Worm (Caenorhabditis elegans): ENCODE data around the gene cam-1.
A peak's percentile ranks its signal among the peaks of the same experiment; 100 is the strongest.

The cam-1 gene

DNA sequence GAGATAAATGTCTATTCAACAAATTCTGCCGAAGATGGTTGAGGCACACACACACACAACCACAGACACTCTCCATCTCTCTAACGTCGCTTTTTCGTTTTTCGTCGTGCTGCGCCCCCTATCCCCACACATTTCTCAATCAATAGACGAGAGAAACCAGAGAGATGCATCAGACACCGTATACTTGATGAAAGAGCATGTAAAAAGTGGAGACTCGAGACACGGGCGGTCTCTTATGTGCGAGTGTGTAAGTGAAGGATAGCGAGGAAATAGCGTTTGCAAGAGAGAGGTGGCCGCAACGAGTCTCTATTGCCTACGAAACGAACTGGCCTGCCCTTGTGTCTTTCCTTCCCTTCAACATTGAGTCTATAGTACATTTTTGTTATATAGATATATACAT lies 27.3 kb downstream of the cam-1 start (continued):
- TF ChIP-seq athp-1 (tag; optimal IDR thresholded peaks at IDR 0.05) (no peak), tlf-1 (GFP tag; optimal IDR thresholded peaks at IDR 0.05) (peak; percentile 44), madf-6 (GFP tag; IDR thresholded peaks at IDR 0.05) (peak; percentile 17; the same call in 1 of the 2 replicates), ceh-27 (GFP tag; optimal IDR thresholded peaks at IDR 0.05) (peak; percentile 81), ztf-6 (GFP tag; IDR thresholded peaks at IDR 0.05) (0 out of 2 replicates have a peak, but pooled peaks have one; percentile 39), akir-1 (GFP tag; optimal IDR thresholded peaks at IDR 0.05) (no peak), xnd-1 (tag; optimal IDR thresholded peaks at IDR 0.05) (no peak), F57A8.1 (GFP tag; optimal IDR thresholded peaks at IDR 0.05) (no peak), F49E8.2 (tag; optimal IDR thresholded peaks at IDR 0.05; ENCODE audit: insufficient read depth) (no peak), rcor-1 (GFP tag; IDR thresholded peaks at IDR 0.05) (peak; percentile 58; the same call in 1 of the 2 replicates), hlh-12 (tag; optimal IDR thresholded peaks at IDR 0.05) (no peak), ccch-3 (GFP tag; optimal IDR thresholded peaks at IDR 0.05) (no peak), K12H6.12 (tag; optimal IDR thresholded peaks at IDR 0.05) (peak; percentile 89), C17E4.6 (GFP tag; IDR thresholded peaks at IDR 0.05) (no peak), nfya-1 (tag; optimal IDR thresholded peaks at IDR 0.05; ENCODE audit: borderline replicate concordance, insufficient read depth) (no peak), T07F8.4 (tag; optimal IDR thresholded peaks at IDR 0.05) (no peak), him-1 (tag; optimal IDR thresholded peaks at IDR 0.05) (no peak), Y56A3A.18 (GFP tag; IDR thresholded peaks at IDR 0.05) (0 out of 2 replicates have a peak, but pooled peaks have one; percentile 31), ceh-58 (GFP tag; IDR thresholded peaks at IDR 0.05) (no peak), F52B5.7 (tag; optimal IDR thresholded peaks at IDR 0.05) (peak; percentile 42), chd-7 (tag; optimal IDR thresholded peaks at IDR 0.05) (peak; percentile 80), C06A6.2 (GFP tag; conservative IDR thresholded peaks at IDR 0.05) (peak; percentile 66), sptf-2 (GFP tag; optimal IDR thresholded peaks at IDR 0.05) (peak; percentile 38), mxl-1 (tag; optimal IDR thresholded peaks at IDR 0.05) (no peak), snpc-1.1 (tag; optimal IDR thresholded peaks at IDR 0.05; ENCODE audit: insufficient read depth) (no peak), nhr-27 (tag; optimal IDR thresholded peaks at IDR 0.05) (no peak), F23B12.7 (tag; optimal IDR thresholded peaks at IDR 0.05; ENCODE audit: insufficient read depth) (no peak), mcd-1 (GFP tag; IDR thresholded peaks at IDR 0.05) (peak; percentile 66), Y95B8A.8 (GFP tag; IDR thresholded peaks at IDR 0.05) (peak; percentile 78; the same call in 1 of the 2 replicates), Y79H2A.3 (GFP tag; conservative IDR thresholded peaks at IDR 0.05) (no peak), bed-2 (GFP tag; IDR thresholded peaks at IDR 0.05) (no peak), egl-44 (GFP tag; IDR thresholded peaks at IDR 0.05) (0 out of 2 replicates have a peak, but pooled peaks have one; percentile 67), hlh-26 (GFP tag; conservative IDR thresholded peaks at IDR 0.05) (no peak), atf-7 (tag; optimal IDR thresholded peaks at IDR 0.05) (peak; percentile 85), nhr-80 (tag; optimal IDR thresholded peaks at IDR 0.05) (peak; percentile 98), lir-1 (GFP tag; conservative IDR thresholded peaks at IDR 0.05) (0 out of 2 replicates have a peak, but pooled peaks have one; percentile 6), nfya-2 (GFP tag; IDR thresholded peaks at IDR 0.05) (no peak), sea-2 (GFP tag; IDR thresholded peaks at IDR 0.05) (no peak), ztf-25 (GFP tag; IDR thresholded peaks at IDR 0.05) (no peak), B0019.2 (GFP tag; conservative IDR thresholded peaks at IDR 0.05) (no peak), sdz-38 (tag; optimal IDR thresholded peaks at IDR 0.05) (no peak), gei-17 (GFP tag; optimal IDR thresholded peaks at IDR 0.05) (peak; percentile 42), ceh-79 (tag; optimal IDR thresholded peaks at IDR 0.05) (no peak), F10E7.11 (tag; optimal IDR thresholded peaks at IDR 0.05) (no peak), egl-18 (GFP tag; IDR thresholded peaks at IDR 0.05) (no peak), T26A5.8 (tag; optimal IDR thresholded peaks at IDR 0.05) (no peak), madf-10 (tag; optimal IDR thresholded peaks at IDR 0.05) (peak; percentile 77), zim-3 (tag; optimal IDR thresholded peaks at IDR 0.05) (no peak), efl-1 (GFP tag; optimal IDR thresholded peaks at IDR 0.05) (no peak)

All from whole organism, young adult.